Fruit fly (Drosophila melanogaster) whole organism, embryonic: Measurements from ENCODE around the gene CG7675.

Experiments
- Asciz ChIP-seq: fragments of 200-800 bp; sonication (Bioruptor generic); optimal IDR thresholded peaks from 2 replicates; lab custom pipeline; 2017; ENCODE audit warnings: missing biosample characterization, mild to moderate bottlenecking, missing genetic modification characterization, missing genetic modification reagents
- Bdp1 ChIP-seq: fragments of 200-800 bp; sonication (Bioruptor generic); optimal IDR thresholded peaks from 3 replicates; lab custom pipeline; 2016; ENCODE audit warnings: missing biosample characterization, missing genetic modification characterization
- CG10147 ChIP-seq: fragments of 200-800 bp; sonication (Bioruptor generic); optimal IDR thresholded peaks from 2 replicates; lab custom pipeline; 2019; ENCODE audit warnings: missing biosample characterization, mild to moderate bottlenecking, missing genetic modification characterization, moderate library complexity
- CG1024 ChIP-seq: fragments of 200-800 bp; sonication (Bioruptor generic); IDR thresholded peaks from 2 replicates; pipeline ENCODE4 v1.3.6; 2022; ENCODE audit warnings: missing biosample characterization, missing genetic modification characterization
- CG10979 ChIP-seq: fragments of 200-800 bp; sonication (Bioruptor generic); optimal IDR thresholded peaks from 2 replicates; lab custom pipeline; 2018; ENCODE audit warnings: missing biosample characterization, mild to moderate bottlenecking, missing genetic modification characterization, moderate library complexity
- CG12155 ChIP-seq: fragments of 200-800 bp; sonication (Bioruptor generic); optimal IDR thresholded peaks from 3 replicates; lab custom pipeline; 2016; ENCODE audit warnings: missing biosample characterization, missing genetic modification characterization
- CG12942 ChIP-seq: fragments of 200-800 bp; sonication (Bioruptor generic); optimal IDR thresholded peaks from 3 replicates; lab custom pipeline; 2016; ENCODE audit warnings: missing biosample characterization, missing genetic modification characterization
- CG14667 ChIP-seq: fragments of 200-800 bp; sonication (Bioruptor generic); IDR thresholded peaks from 2 replicates; pipeline ENCODE4 v1.3.6; 2022; ENCODE audit warnings: missing biosample characterization, missing genetic modification characterization
- CG16863 ChIP-seq: fragments of 200-800 bp; sonication (Bioruptor generic); optimal IDR thresholded peaks from 3 replicates; lab custom pipeline; 2016; ENCODE audit warnings: missing biosample characterization, missing genetic modification characterization
- CG17361 ChIP-seq: fragments of 200-800 bp; sonication (Bioruptor generic); IDR thresholded peaks from 3 replicates; pipeline ENCODE4 v1.3.6; 2022; ENCODE audit warnings: missing biosample characterization, missing genetic modification characterization
- CG2120 ChIP-seq: fragments of 200-800 bp; sonication (Bioruptor generic); optimal IDR thresholded peaks from 3 replicates; lab custom pipeline; 2016; ENCODE audit warnings: missing biosample characterization, missing genetic modification characterization
- CG2199 ChIP-seq: fragments of 200-800 bp; sonication (Bioruptor generic); IDR thresholded peaks from 3 replicates; pipeline ENCODE4 v1.3.6; 2022; ENCODE audit warnings: missing biosample characterization, missing genetic modification characterization
- CG30431 ChIP-seq: fragments of 200-800 bp; sonication (Bioruptor generic); optimal IDR thresholded peaks from 2 replicates; lab custom pipeline; 2017; ENCODE audit warnings: missing biosample characterization, missing genetic modification characterization
- CG31365 ChIP-seq: fragments of 200-800 bp; sonication (Bioruptor generic); optimal IDR thresholded peaks from 2 replicates; lab custom pipeline; 2018; ENCODE audit warnings: missing biosample characterization, mild to moderate bottlenecking, missing genetic modification characterization
- CG32772 ChIP-seq: fragments of 200-800 bp; sonication (Bioruptor generic); IDR thresholded peaks from 2 replicates; pipeline ENCODE4 v1.3.6; 2022; ENCODE audit warnings: missing biosample characterization, missing genetic modification characterization
- CG4707 ChIP-seq: fragments of 200-800 bp; sonication (Bioruptor generic); optimal IDR thresholded peaks from 2 replicates; lab custom pipeline; 2018; ENCODE audit warnings: missing biosample characterization, mild to moderate bottlenecking, missing genetic modification characterization, moderate library complexity
- CG6254 ChIP-seq: fragments of 200-800 bp; sonication (Bioruptor generic); optimal IDR thresholded peaks from 3 replicates; lab custom pipeline; 2017; ENCODE audit warnings: mild to moderate bottlenecking, missing biosample characterization, missing genetic modification reagents, missing genetic modification characterization
- CG7987 ChIP-seq: fragments of 200-800 bp; sonication (Bioruptor generic); optimal IDR thresholded peaks from 2 replicates; lab custom pipeline; 2018; ENCODE audit warnings: missing biosample characterization, mild to moderate bottlenecking, missing genetic modification characterization, moderate library complexity
- CG8924 ChIP-seq: fragments of 200-800 bp; optimal IDR thresholded peaks from 3 replicates; lab custom pipeline; 2019; ENCODE audit warnings: missing biosample characterization, mild to moderate bottlenecking, missing genetic modification characterization, moderate library complexity
- CG9609 ChIP-seq: fragments of 200-800 bp; sonication (Bioruptor generic); optimal IDR thresholded peaks from 3 replicates; lab custom pipeline; 2016; ENCODE audit warnings: missing biosample characterization, missing genetic modification characterization
- CG9727 ChIP-seq: fragments of 200-800 bp; sonication (Bioruptor generic); optimal IDR thresholded peaks from 3 replicates; lab custom pipeline; 2017; ENCODE audit warnings: missing biosample characterization, mild to moderate bottlenecking, missing genetic modification characterization
- D19A ChIP-seq: fragments of 200-800 bp; optimal IDR thresholded peaks from 3 replicates; lab custom pipeline; 2019; ENCODE audit warnings: missing biosample characterization, mild to moderate bottlenecking, missing genetic modification characterization, moderate library complexity
- D19B ChIP-seq: fragments of 200-800 bp; sonication (Bioruptor generic); optimal IDR thresholded peaks from 2 replicates; lab custom pipeline; 2017; ENCODE audit warnings: missing biosample characterization, mild to moderate bottlenecking, missing genetic modification characterization
- Dfd ChIP-seq, 2 experiments: fragments of >200 bp; optimal IDR thresholded peaks; 2 replicates each; lab custom pipeline; 2017; ENCODE audit warnings: missing biosample characterization in 2 of 2, missing genetic modification characterization in 2 of 2
- Dip2 ChIP-seq: fragments of 200-800 bp; sonication (Bioruptor generic); IDR thresholded peaks from 2 replicates; pipeline ENCODE4 v1.3.6; 2022; ENCODE audit warnings: missing biosample characterization, missing genetic modification characterization
- Drgx ChIP-seq: fragments of 200-800 bp; sonication (Bioruptor generic); IDR thresholded peaks from 2 replicates; pipeline ENCODE4 v1.3.6; 2022; ENCODE audit warnings: missing biosample characterization, missing genetic modification characterization
- Fer1 ChIP-seq: fragments of 200-800 bp; sonication (Bioruptor generic); optimal IDR thresholded peaks from 2 replicates; lab custom pipeline; 2017; ENCODE audit warnings: missing biosample characterization, mild to moderate bottlenecking, missing genetic modification characterization
- Gug ChIP-seq: fragments of 200-800 bp; sonication (Bioruptor generic); IDR thresholded peaks from 4 replicates; pipeline ENCODE4 v1.3.6; 2022; ENCODE audit warnings: missing biosample characterization, missing genetic modification characterization
- HmgZ ChIP-seq: fragments of 200-800 bp; sonication (Bioruptor generic); optimal IDR thresholded peaks from 2 replicates; lab custom pipeline; 2018; ENCODE audit warnings: missing biosample characterization, mild to moderate bottlenecking, missing genetic modification characterization
- Usf ChIP-seq: fragments of 200-800 bp; sonication (Bioruptor generic); optimal IDR thresholded peaks from 2 replicates; lab custom pipeline; 2017; ENCODE audit warnings: missing genotype, missing biosample characterization, missing genetic modification characterization
- YL-1 ChIP-seq: fragments of 200-800 bp; sonication (Bioruptor generic); optimal IDR thresholded peaks from 3 replicates; lab custom pipeline; 2017; ENCODE audit warnings: missing biosample characterization, mild to moderate bottlenecking, missing genetic modification characterization
- aop ChIP-seq: fragments of 200-800 bp; sonication (Bioruptor generic); IDR thresholded peaks from 2 replicates; pipeline ENCODE4 v1.3.6; 2022; ENCODE audit warnings: missing biosample characterization, missing genetic modification characterization
- bcd ChIP-seq: fragments of 200-800 bp; sonication (Bioruptor generic); optimal IDR thresholded peaks from 2 replicates; lab custom pipeline; 2017; ENCODE audit warnings: missing biosample characterization, mild to moderate bottlenecking, missing genetic modification characterization
- bigmax ChIP-seq: fragments of 200-800 bp; sonication (Bioruptor generic); optimal IDR thresholded peaks from 2 replicates; lab custom pipeline; 2018; ENCODE audit warnings: missing biosample characterization, mild to moderate bottlenecking, missing genetic modification characterization
- cas ChIP-seq: fragments of 200-800 bp; sonication (Bioruptor generic); IDR thresholded peaks from 2 replicates; pipeline ENCODE4 v1.3.6; 2022; ENCODE audit warnings: missing biosample characterization, missing genetic modification characterization
- chinmo ChIP-seq: fragments of 200-800 bp; sonication (Bioruptor generic); IDR thresholded peaks from 4 replicates; pipeline ENCODE4 v1.3.6; 2022; ENCODE audit warnings: missing biosample characterization, missing genetic modification characterization; ENCODE audit not compliant: partially characterized antibody
- ems ChIP-seq: fragments of 200-800 bp; sonication (Bioruptor generic); optimal IDR thresholded peaks from 3 replicates; lab custom pipeline; 2016; ENCODE audit warnings: missing biosample characterization, missing genetic modification characterization
- fru ChIP-seq: fragments of >200 bp; optimal IDR thresholded peaks from 2 replicates; lab custom pipeline; 2017
- gce ChIP-seq: fragments of 200-800 bp; sonication (Bioruptor generic); IDR thresholded peaks from 3 replicates; pipeline ENCODE4 v1.3.6; 2022; ENCODE audit warnings: missing biosample characterization, missing genetic modification characterization
- gsb-n ChIP-seq: fragments of 200-800 bp; sonication (Bioruptor generic); optimal IDR thresholded peaks from 3 replicates; lab custom pipeline; 2018; ENCODE audit warnings: missing biosample characterization, mild to moderate bottlenecking, missing genetic modification characterization
- klu ChIP-seq: fragments of 200-800 bp; sonication (Bioruptor generic); IDR thresholded peaks from 2 replicates; pipeline ENCODE4 v1.3.6; 2022; ENCODE audit warnings: missing biosample characterization, missing genetic modification characterization
- knrl ChIP-seq: fragments of 200-800 bp; sonication (Bioruptor generic); IDR thresholded peaks from 3 replicates; pipeline ENCODE4 v1.3.6; 2022; ENCODE audit warnings: missing biosample characterization, missing genetic modification characterization; ENCODE audit not compliant: partially characterized antibody
- lilli ChIP-seq: fragments of 200-800 bp; sonication (Bioruptor generic); optimal IDR thresholded peaks from 3 replicates; lab custom pipeline; 2016; ENCODE audit warnings: missing biosample characterization, missing genetic modification characterization
- lov ChIP-seq, 2 experiments: fragments of 200-800 bp in 1 of 2; fragments of >200 bp in 1 of 2; sonication (Bioruptor generic) in 1 of 2; IDR thresholded peaks in 1 of 2; optimal IDR thresholded peaks in 1 of 2; 2 replicates in 1 of 2; 3 replicates in 1 of 2; pipeline versions ENCODE4 v1.3.6 to Lab custom; 2017 to 2022; ENCODE audit warnings: missing biosample characterization in 1 of 2, missing genetic modification characterization in 1 of 2
- mam ChIP-seq: fragments of 200-800 bp; sonication (Bioruptor generic); optimal IDR thresholded peaks from 3 replicates; lab custom pipeline; 2016; ENCODE audit warnings: missing biosample characterization, missing genetic modification characterization
- p53 ChIP-seq: fragments of 200-800 bp; sonication (Bioruptor generic); optimal IDR thresholded peaks from 2 replicates; lab custom pipeline; 2016; ENCODE audit warnings: missing biosample characterization, missing genetic modification characterization
- tup ChIP-seq: fragments of 200-800 bp; sonication (Bioruptor generic); optimal IDR thresholded peaks from 2 replicates; lab custom pipeline; 2016; ENCODE audit warnings: missing biosample characterization, mild to moderate bottlenecking, missing genetic modification characterization, moderate library complexity
- yki ChIP-seq: fragments of >200 bp; optimal IDR thresholded peaks from 3 replicates; lab custom pipeline; 2018
- zen2 ChIP-seq: fragments of 200-800 bp; sonication (Bioruptor generic); IDR thresholded peaks from 3 replicates; pipeline ENCODE4 v1.3.6; 2022; ENCODE audit warnings: missing biosample characterization, missing genetic modification characterization; ENCODE audit not compliant: partially characterized antibody

CG7675 gene

dm6 chr3R:18396801-18397604 is 16.0 kb upstream of the CG7675 start, which contains the start of gene Vti1b (continued):
- TF ChIP-seq tup (GFP tag; lab: Kevin White, UChicago) (peak; percentile 79), CG17361 (GFP tag; lab: Robert Waterston, UW) (peak; percentile 95), CG10147 (peak; percentile 90), bcd (GFP tag; lab: Kevin White, UChicago) (peak; percentile 94), zen2 (peak; percentile 7; the same call in 1 of the 3 replicates), Asciz (GFP tag; lab: Kevin White, UChicago) (peak; percentile 90), knrl (GFP tag; lab: Robert Waterston, UW) (no peak), mam (GFP tag; lab: Kevin White, UChicago) (peak; percentile 89), chinmo (GFP tag; lab: Robert Waterston, UW) (peak; percentile 88; the same call in 2 of the 4 replicates), CG4707 (GFP tag; lab: Kevin White, UChicago) (peak; percentile 91), CG30431 (GFP tag; lab: Kevin White, UChicago) (peak; percentile 92), D19A (peak; percentile 91), Dfd (GFP tag; optimal IDR thresholded peaks at IDR 0.05; lab: Kevin White, UChicago) (no peak), cas (0 out of 2 replicates have a peak, but pooled peaks have one; percentile 37), CG32772 (GFP tag; lab: Robert Waterston, UW) (peak; percentile 91), Fer1 (peak; percentile 93), aop (GFP tag; lab: Robert Waterston, UW) (peak; percentile 89), CG8924 (tag; lab: Kevin White, UChicago) (peak; percentile 96), CG14667 (GFP tag; lab: Robert Waterston, UW) (peak; percentile 87), CG12155 (GFP tag; lab: Kevin White, UChicago) (peak; percentile 92), CG9727 (GFP tag; lab: Kevin White, UChicago) (peak; percentile 95), fru (lab: Kevin White, UChicago) (no peak), Gug (GFP tag; lab: Robert Waterston, UW) (peak; percentile 94), CG31365 (peak; percentile 83), lilli (GFP tag; lab: Kevin White, UChicago) (peak; percentile 97), CG9609 (GFP tag; lab: Kevin White, UChicago) (peak; percentile 91), CG2120 (GFP tag; lab: Kevin White, UChicago) (peak; percentile 97), ems (GFP tag; lab: Kevin White, UChicago) (peak; percentile 91), CG7987 (GFP tag; lab: Kevin White, UChicago) (peak; percentile 88), p53 (GFP tag; lab: Kevin White, UChicago) (peak; percentile 38), Bdp1 (GFP tag; lab: Kevin White, UChicago) (peak; percentile 82), CG2199 (GFP tag; lab: Robert Waterston, UW) (peak; percentile 71), D19B (GFP tag; lab: Kevin White, UChicago) (peak; percentile 77), gsb-n (peak; percentile 90), Dip2 (GFP tag; lab: Robert Waterston, UW) (no peak), CG12942 (peak; percentile 90), CG1024 (GFP tag; lab: Robert Waterston, UW) (peak; percentile 87), YL-1 (GFP tag; lab: Kevin White, UChicago) (peak; percentile 64), yki (lab: Kevin White, UChicago) (peak; percentile 41), Drgx (GFP tag; lab: Robert Waterston, UW) (peak; percentile 96), lov (optimal IDR thresholded peaks at IDR 0.05; lab: Kevin White, UChicago) (no peak), lov (GFP tag; IDR thresholded peaks at IDR 0.05; lab: Robert Waterston, UW) (peak; percentile 77; the same call in 1 of the 3 replicates), gce (GFP tag; lab: Robert Waterston, UW) (peak; percentile 93), bigmax (GFP tag; lab: Kevin White, UChicago) (peak; percentile 18), CG16863 (GFP tag; lab: Kevin White, UChicago) (peak; percentile 94), klu (GFP tag; lab: Robert Waterston, UW) (peak; percentile 93), CG6254 (GFP tag; lab: Kevin White, UChicago) (peak; percentile 90), Usf (GFP tag; lab: Kevin White, UChicago) (peak; percentile 83), CG10979 (tag; lab: Kevin White, UChicago) (peak; percentile 94), HmgZ (tag; lab: Kevin White, UChicago) (peak; percentile 94)
